Fruit fly (Drosophila melanogaster): ENCODE results near the gene CG31321.

DNA sequence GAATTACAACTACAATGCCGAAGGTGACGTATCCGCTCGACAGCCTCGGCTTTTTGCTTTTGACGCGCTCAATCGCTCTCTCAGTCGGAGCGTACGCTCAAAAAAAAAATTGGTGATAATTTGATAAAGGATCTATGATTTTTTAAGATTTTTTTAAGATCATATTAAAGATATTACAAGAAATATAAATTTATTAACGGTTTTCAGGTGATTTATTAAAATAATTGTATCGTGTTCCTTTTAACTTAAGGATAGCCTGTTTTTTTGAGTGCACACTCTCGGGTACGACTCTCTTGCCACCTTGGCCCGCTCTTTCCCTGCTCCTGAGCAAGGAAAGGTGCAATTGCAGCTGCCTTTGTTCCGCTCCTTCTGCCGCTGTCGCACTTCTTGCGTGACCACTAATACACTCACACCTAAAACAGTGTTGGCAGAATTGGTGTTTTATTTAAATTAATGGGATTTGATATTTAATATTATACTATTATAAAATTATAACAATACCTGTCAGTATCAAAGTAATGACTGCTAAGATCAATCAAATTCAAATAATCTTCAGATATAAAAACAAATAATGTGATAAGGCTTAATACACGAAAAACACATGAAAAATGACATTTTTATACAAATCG is 32.2 kb upstream of the CG31321 start:
- TF ChIP-seq CG8301 (tag; optimal IDR thresholded peaks at IDR 0.05), result peak; percentile 96
- peak; percentile 97 for TF ChIP-seq CG14655 (GFP tag; optimal IDR thresholded peaks at IDR 0.05)
- peak; percentile 94 for TF ChIP-seq CG34367 (tag; optimal IDR thresholded peaks at IDR 0.05)
- peak; percentile 97 for TF ChIP-seq D1 (tag; optimal IDR thresholded peaks at IDR 0.05)

Measured in whole organism, pupa.